Fruit fly (Drosophila melanogaster) Kc167 (cell line): ENCODE measurements around the gene CG2116.

Experiments used
- Myc ChIP-seq: fragments of >200 bp; optimal IDR thresholded peaks from 2 replicates; lab custom pipeline; 2017; ENCODE audit warnings: missing external identifiers
- Sin3A ChIP-seq: fragments of >200 bp; optimal IDR thresholded peaks from 2 replicates; lab custom pipeline; 2018; ENCODE audit warnings: missing external identifiers
- psq ChIP-seq: fragments of >200 bp; optimal IDR thresholded peaks from 2 replicates; lab custom pipeline; 2017; ENCODE audit warnings: missing external identifiers

DNA sequence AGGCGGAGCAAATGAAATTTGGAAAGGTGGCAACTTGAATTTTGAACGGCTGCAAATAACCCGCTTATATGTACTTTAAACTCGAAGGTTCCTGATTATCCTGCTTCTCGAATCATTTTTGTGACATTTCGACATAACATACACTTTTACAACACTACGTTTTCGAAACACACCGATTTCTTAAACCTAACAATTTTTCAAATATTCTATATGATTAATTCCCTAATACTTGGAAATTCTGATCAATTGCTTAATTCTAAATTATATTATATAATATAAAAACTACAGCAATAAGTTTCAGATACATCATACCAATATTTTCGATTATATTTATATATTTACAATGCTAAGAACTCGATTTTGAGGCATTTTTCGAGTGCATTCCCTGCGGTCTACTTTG lies 33.1 kb downstream of the CG2116 start, which contains the start of gene CG10761:
- no peak for TF ChIP-seq Sin3A (lab: Kevin White, UChicago)
- no peak for TF ChIP-seq psq (lab: Kevin White, UChicago)
- TF ChIP-seq Myc = no peak
